Worm (Caenorhabditis elegans): ENCODE measurements around the gene F59A6.2.

F59A6.2 gene

DNA sequence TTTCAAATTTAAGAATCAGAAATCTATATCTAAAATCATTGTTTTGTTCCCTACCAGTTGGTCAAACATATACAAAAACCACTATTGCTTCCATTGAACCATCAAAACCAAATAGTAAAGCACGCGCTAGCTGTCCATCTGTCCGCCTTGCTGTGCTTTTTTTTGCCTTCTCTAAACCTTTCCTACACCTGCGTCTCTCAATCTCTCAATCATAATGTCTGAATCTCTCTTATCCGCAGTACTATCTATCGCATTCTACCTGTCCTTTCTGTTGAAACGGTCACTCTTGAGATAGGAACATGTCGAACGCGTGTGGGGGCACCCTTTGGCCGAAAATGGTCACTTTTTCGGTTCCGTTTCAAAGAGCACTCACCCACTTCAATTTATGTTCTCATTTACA lies 32.8 kb downstream of the F59A6.2 start:
- TF ChIP-seq lin-13 (tag; optimal IDR thresholded peaks at IDR 0.05), result no peak
- peak; percentile 6 for TF ChIP-seq unc-62 (GFP tag; optimal IDR thresholded peaks at IDR 0.05)
- TF ChIP-seq ham-2 (GFP tag; optimal IDR thresholded peaks at IDR 0.05), result peak; percentile 2
- TF ChIP-seq nhr-2 (tag; optimal IDR thresholded peaks at IDR 0.05), result peak; percentile 60
- peak; percentile 33 for TF ChIP-seq lin-32 (GFP tag; optimal IDR thresholded peaks at IDR 0.05)
- TF ChIP-seq lsy-2 (tag; optimal IDR thresholded peaks at IDR 0.05), result peak; percentile 22

DNA sequence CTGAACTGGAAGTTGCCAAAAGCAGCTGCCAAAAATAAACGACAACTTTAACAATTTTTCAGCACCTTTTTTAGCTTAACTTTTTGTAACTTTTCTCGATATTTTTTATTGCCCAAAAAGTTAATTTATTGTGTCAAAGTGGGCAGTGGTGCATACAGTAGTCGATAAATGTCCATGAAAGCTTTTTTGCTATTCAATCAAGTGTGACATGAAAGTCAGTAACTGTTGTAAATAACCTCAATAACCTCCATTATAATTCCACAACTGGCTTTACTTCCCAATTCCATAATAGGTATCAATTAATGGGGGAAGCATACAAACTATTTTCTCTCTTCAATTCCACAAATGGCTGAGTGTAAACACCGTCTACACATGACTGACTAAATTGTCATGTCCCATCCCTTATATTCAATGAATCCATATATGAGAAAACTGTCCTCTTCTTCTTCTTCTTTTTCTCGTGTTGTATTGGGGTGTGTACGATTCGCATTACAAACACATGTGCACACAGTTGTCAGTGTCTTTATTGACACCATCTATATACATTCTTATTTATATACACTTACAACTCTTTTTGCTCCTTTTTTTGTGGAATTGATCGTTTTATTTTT lies 33.8 kb downstream of the F59A6.2 start:
- TF ChIP-seq elt-3 (tag; optimal IDR thresholded peaks at IDR 0.05) (no peak), bed-3 (GFP tag; optimal IDR thresholded peaks at IDR 0.05) (no peak), snpc-4 (tag; optimal IDR thresholded peaks at IDR 0.05) (no peak), tbx-8 (GFP tag; optimal IDR thresholded peaks at IDR 0.05) (no peak), hlh-1 (tag; optimal IDR thresholded peaks at IDR 0.05) (no peak), drap-1 (GFP tag; optimal IDR thresholded peaks at IDR 0.05) (no peak), lin-13 (tag; optimal IDR thresholded peaks at IDR 0.05) (no peak), nhr-2 (tag; optimal IDR thresholded peaks at IDR 0.05) (no peak), unc-120 (tag; optimal IDR thresholded peaks at IDR 0.05; ENCODE audit: poor library complexity, severe bottlenecking) (no peak), M03D4.4 (tag; optimal IDR thresholded peaks at IDR 0.05) (no peak), sptf-1 (tag; optimal IDR thresholded peaks at IDR 0.05) (no peak), ceh-43 (GFP tag; optimal IDR thresholded peaks at IDR 0.05) (no peak), nhr-12 (tag; optimal IDR thresholded peaks at IDR 0.05) (no peak), ham-2 (GFP tag; optimal IDR thresholded peaks at IDR 0.05) (no peak)

DNA sequence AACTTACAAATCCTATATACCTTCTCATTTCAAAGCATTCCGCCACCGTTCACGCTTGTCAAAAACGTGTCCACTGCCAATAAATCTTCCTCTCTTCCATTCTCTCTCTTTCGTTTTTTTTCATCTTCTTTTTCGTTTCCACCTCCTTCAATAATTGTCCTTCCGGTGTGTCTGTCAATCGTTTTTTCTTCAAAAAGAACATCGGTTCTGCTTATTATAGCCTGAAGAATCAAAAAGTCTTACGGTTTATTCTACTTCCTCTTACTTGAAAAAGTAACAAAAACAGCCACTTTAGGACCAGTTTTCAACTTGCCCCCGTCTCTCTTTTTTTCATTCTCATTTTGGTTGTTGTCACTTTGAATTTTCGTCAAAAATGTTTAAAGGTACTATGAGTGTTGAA lies 34.8 kb downstream of the F59A6.2 start:
- TF ChIP-seq ces-1 (GFP tag; optimal IDR thresholded peaks at IDR 0.05) (no peak), nhr-76 (tag; optimal IDR thresholded peaks at IDR 0.05) (no peak), ztf-11 (tag; optimal IDR thresholded peaks at IDR 0.05) (no peak), zip-8 (tag; optimal IDR thresholded peaks at IDR 0.05) (no peak), hlh-1 (tag; optimal IDR thresholded peaks at IDR 0.05) (no peak), unc-62 (GFP tag; optimal IDR thresholded peaks at IDR 0.05) (no peak), mab-5 (tag; optimal IDR thresholded peaks at IDR 0.05) (no peak), pha-4 (tag; optimal IDR thresholded peaks at IDR 0.05) (no peak), unc-120 (tag; optimal IDR thresholded peaks at IDR 0.05; ENCODE audit: poor library complexity, severe bottlenecking) (no peak), unc-39 (tag; optimal IDR thresholded peaks at IDR 0.05) (no peak), nhr-2 (tag; optimal IDR thresholded peaks at IDR 0.05) (no peak), elt-1 (tag; optimal IDR thresholded peaks at IDR 0.05; ENCODE audit: borderline replicate concordance, insufficient read depth) (no peak), blmp-1 (tag; optimal IDR thresholded peaks at IDR 0.05) (no peak), tbx-8 (GFP tag; optimal IDR thresholded peaks at IDR 0.05) (no peak), lsy-2 (tag; optimal IDR thresholded peaks at IDR 0.05) (no peak), ceh-43 (GFP tag; optimal IDR thresholded peaks at IDR 0.05) (no peak), ceh-83 (GFP tag; optimal IDR thresholded peaks at IDR 0.05) (no peak), nhr-237 (tag; optimal IDR thresholded peaks at IDR 0.05) (no peak), elt-3 (tag; optimal IDR thresholded peaks at IDR 0.05) (no peak)

DNA sequence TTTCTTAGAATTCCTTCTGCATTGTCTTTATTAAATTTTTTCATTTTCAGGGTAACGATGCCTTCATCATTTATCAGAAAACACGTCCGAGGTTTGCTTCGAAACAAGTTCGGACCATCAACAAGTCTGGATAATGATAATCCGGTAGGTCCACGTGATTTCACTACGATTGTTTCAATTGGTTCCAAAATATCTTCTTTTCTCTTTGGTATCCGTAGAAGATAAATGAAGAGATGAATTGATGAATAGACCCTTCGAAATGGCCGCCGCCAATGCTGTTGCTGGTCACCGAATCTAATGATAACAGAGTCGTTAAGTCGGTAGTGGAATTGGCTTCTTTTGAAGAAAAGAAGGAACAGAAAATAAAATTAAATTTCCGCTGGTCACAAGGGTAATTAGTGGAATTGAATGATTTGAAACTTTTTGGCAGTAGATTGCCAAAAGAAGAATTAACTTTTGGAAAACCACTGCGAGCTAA lies 35.4 kb downstream of the F59A6.2 start, which contains the start of gene F33G12.6:
Gene F33G12.6 (plus strand): TSS at position 51 of the 478 bp plus-strand sequence.
- TF ChIP-seq unc-62 (GFP tag; optimal IDR thresholded peaks at IDR 0.05) (no peak), ces-1 (GFP tag; optimal IDR thresholded peaks at IDR 0.05) (peak; percentile 17), pha-4 (tag; optimal IDR thresholded peaks at IDR 0.05) (no peak)

DNA sequence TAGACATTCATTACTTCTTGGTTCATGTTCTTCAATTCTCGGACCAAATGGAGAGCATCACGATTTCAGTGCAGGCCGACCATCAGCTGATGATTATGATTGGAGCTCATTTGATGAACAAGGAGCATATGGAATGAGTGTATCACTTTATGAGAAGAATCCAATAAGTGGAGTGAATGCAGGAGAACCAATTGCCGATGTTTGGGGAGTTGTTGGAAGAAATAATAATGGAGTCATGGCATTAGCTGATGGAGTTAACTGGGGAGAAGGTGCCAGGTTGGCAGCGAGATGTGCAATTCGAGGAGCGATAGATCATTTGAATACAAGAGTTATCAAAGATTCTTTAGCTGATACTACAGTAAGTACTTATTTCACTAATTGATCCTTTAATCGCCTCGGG lies 36.3 kb downstream of the F59A6.2 start:
- TF ChIP-seq M03D4.4 (tag; optimal IDR thresholded peaks at IDR 0.05) (no peak), nhr-12 (tag; optimal IDR thresholded peaks at IDR 0.05) (no peak), lin-32 (GFP tag; optimal IDR thresholded peaks at IDR 0.05) (no peak)

DNA sequence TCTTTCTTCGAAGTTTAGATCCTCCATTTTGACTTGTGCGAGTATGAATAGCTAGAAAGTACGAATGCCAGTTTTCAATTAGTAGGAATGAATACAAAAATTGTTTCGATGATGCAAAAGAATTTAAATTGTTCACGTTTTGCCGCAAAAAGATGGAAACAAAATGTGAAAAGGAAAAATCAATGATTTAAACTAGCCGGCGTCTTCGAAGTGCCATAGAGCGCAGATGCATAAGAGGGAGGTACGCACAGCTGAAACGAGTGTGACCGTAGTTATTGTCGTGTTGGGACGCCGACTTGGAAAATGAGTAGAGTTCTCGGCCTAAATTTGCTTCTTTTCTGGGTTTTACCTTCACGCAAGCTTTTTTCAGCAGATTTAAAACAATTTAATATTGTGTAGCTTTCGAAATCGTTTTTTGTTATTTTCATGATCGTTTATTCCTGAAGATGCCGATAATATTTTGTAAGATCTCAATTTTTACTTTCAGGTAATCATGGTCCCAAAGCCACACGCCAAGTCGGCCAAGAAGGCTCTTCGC lies 40.7 kb downstream of the F59A6.2 start, which contains the start of the genes ify-1 and rpl-22:
Gene ify-1 (minus strand): TSS at position 51 of the 538 bp plus-strand sequence.
Gene rpl-22 (plus strand): TSS at position 488 of the 538 bp plus-strand sequence.
- TF ChIP-seq snpc-4 (tag; optimal IDR thresholded peaks at IDR 0.05) (no peak), elt-1 (tag; optimal IDR thresholded peaks at IDR 0.05; ENCODE audit: borderline replicate concordance, insufficient read depth) (peak; percentile 51), M03D4.4 (tag; optimal IDR thresholded peaks at IDR 0.05) (peak; percentile 50), pha-4 (tag; optimal IDR thresholded peaks at IDR 0.05) (peak; percentile 97), mep-1 (tag; optimal IDR thresholded peaks at IDR 0.05) (peak; percentile 96), nhr-2 (tag; optimal IDR thresholded peaks at IDR 0.05) (no peak), nhr-28 (tag; optimal IDR thresholded peaks at IDR 0.05) (no peak), flh-1 (GFP tag; optimal IDR thresholded peaks at IDR 0.05) (no peak), ces-1 (GFP tag; optimal IDR thresholded peaks at IDR 0.05) (peak; percentile 82), elt-3 (tag; optimal IDR thresholded peaks at IDR 0.05) (peak; percentile 72), unc-62 (GFP tag; optimal IDR thresholded peaks at IDR 0.05) (peak; percentile 61), nhr-12 (tag; optimal IDR thresholded peaks at IDR 0.05) (peak; percentile 39), lin-32 (GFP tag; optimal IDR thresholded peaks at IDR 0.05) (no peak), unc-120 (tag; optimal IDR thresholded peaks at IDR 0.05; ENCODE audit: poor library complexity, severe bottlenecking) (peak; percentile 75), mab-5 (tag; optimal IDR thresholded peaks at IDR 0.05) (peak; percentile 32), unc-39 (tag; optimal IDR thresholded peaks at IDR 0.05) (no peak), drap-1 (GFP tag; optimal IDR thresholded peaks at IDR 0.05) (peak; percentile 71), hlh-1 (tag; optimal IDR thresholded peaks at IDR 0.05) (peak; percentile 83), ceh-39 (tag; optimal IDR thresholded peaks at IDR 0.05) (peak; percentile 83), ztf-11 (tag; optimal IDR thresholded peaks at IDR 0.05) (peak; percentile 50), blmp-1 (tag; optimal IDR thresholded peaks at IDR 0.05) (no peak), nhr-237 (tag; optimal IDR thresholded peaks at IDR 0.05) (peak; percentile 95), ceh-83 (GFP tag; optimal IDR thresholded peaks at IDR 0.05) (peak; percentile 30), zip-8 (tag; optimal IDR thresholded peaks at IDR 0.05) (no peak), cnd-1 (tag; optimal IDR thresholded peaks at IDR 0.05) (peak; percentile 61), tbx-8 (GFP tag; optimal IDR thresholded peaks at IDR 0.05) (no peak), sptf-1 (tag; optimal IDR thresholded peaks at IDR 0.05) (peak; percentile 62), bed-3 (GFP tag; optimal IDR thresholded peaks at IDR 0.05) (no peak), ceh-43 (GFP tag; optimal IDR thresholded peaks at IDR 0.05) (peak; percentile 18), lsy-2 (tag; optimal IDR thresholded peaks at IDR 0.05) (peak; percentile 99)
